Fruit fly (Drosophila melanogaster): ENCODE data around the gene Grip163.

The Grip163 gene

DNA sequence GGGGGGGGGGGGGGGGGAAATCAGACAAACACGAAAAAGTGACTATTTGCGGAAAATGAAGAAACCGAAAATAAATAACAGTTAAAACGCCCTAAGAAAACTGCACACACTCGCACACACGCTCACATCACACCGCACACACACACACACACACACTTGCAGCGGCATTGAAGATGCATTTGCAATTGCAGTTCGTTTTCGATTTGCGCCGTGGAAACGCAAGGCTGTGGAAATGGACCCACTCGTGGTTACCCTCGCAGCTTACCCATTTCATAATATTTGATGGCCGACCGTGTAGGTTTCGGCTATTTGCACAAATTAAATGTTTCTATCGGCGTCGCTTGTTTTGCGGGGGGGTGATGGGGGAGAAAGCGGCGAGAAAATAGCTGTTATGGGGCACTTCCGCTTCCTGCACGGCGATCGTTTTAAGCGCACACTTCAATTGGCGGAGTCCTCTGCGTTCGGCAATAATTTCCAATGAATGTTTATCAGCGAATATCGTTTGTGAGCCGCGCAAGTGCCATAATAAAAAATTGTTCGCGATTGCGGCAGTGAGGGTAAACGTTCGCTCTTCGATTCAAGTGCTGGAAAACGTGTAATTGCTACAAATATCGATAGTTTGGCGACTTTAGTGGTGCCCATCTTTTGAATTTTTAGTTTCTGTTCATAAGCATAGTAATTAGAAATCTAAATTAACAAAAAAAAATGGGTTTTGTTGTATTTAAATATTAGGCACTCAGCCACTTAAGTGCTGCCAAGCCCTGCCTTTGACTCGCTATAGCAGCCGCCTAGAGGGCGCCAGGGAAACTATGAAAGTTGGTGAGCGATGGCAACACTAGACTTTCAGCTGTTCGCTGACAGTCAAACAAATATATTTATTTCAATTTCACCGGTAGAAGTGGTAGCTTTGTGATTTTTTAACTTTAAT lies 4.6 kb upstream of the Grip163 start, which contains the start of the genes Pop2 and CG6928 (continued):
- peak; percentile 65 for TF ChIP-seq CG4424 (GFP tag; optimal IDR thresholded peaks at IDR 0.05)
- no peak for TF ChIP-seq CG6683 (GFP tag; optimal IDR thresholded peaks at IDR 0.05)
- peak; percentile 80 for TF ChIP-seq HmgZ (tag; optimal IDR thresholded peaks at IDR 0.05)
- TF ChIP-seq fru (optimal IDR thresholded peaks at IDR 0.05) = no peak
- TF ChIP-seq exex (tag; optimal IDR thresholded peaks at IDR 0.05) = no peak
- peak; percentile 79 for TF ChIP-seq ems (GFP tag; optimal IDR thresholded peaks at IDR 0.05)
- peak in 1 of 2 experiments; percentile 66 for TF ChIP-seq tll (GFP tag; optimal IDR thresholded peaks at IDR 0.05)
- peak; percentile 79 for TF ChIP-seq CG7928 (GFP tag; optimal IDR thresholded peaks at IDR 0.05)
- peak; percentile 57 for TF ChIP-seq CG17802 (tag; optimal IDR thresholded peaks at IDR 0.05)
- TF ChIP-seq CG5180 (GFP tag; optimal IDR thresholded peaks at IDR 0.05) = no peak
- peak; percentile 71; the same call in 2 of the 3 replicates for TF ChIP-seq CG11456 (GFP tag; IDR thresholded peaks at IDR 0.05)
- peak; percentile 45 for TF ChIP-seq CG18262 (tag; optimal IDR thresholded peaks at IDR 0.05)
- TF ChIP-seq wek (GFP tag; optimal IDR thresholded peaks at IDR 0.05) = no peak
- TF ChIP-seq Six4 (GFP tag; optimal IDR thresholded peaks at IDR 0.05) = peak; percentile 35
- TF ChIP-seq Side (GFP tag; optimal IDR thresholded peaks at IDR 0.05) = peak; percentile 60
- peak; percentile 83 for TF ChIP-seq CG8478 (optimal IDR thresholded peaks at IDR 0.05)
- peak; percentile 68 for TF ChIP-seq p53 (GFP tag; optimal IDR thresholded peaks at IDR 0.05)
- TF ChIP-seq Dad (GFP tag; optimal IDR thresholded peaks at IDR 0.05) = peak; percentile 82
- peak; percentile 76 for TF ChIP-seq CG1647 (GFP tag; optimal IDR thresholded peaks at IDR 0.05)
- peak; percentile 82 for TF ChIP-seq Rfx (GFP tag; IDR thresholded peaks at IDR 0.05)
- no peak for TF ChIP-seq CG12299 (tag; optimal IDR thresholded peaks at IDR 0.05)
- peak; percentile 78 for TF ChIP-seq CG7372 (GFP tag; IDR thresholded peaks at IDR 0.05)
- peak; percentile 13 for TF ChIP-seq nerfin-1 (tag; optimal IDR thresholded peaks at IDR 0.05)
- peak; percentile 89 for TF ChIP-seq CG14710 (tag; optimal IDR thresholded peaks at IDR 0.05)
- peak; percentile 55 for TF ChIP-seq B-H2 (GFP tag; optimal IDR thresholded peaks at IDR 0.05)
- TF ChIP-seq croc (GFP tag; conservative IDR thresholded peaks at IDR 0.05) = peak; percentile 49; the same call in 2 of the 3 replicates
- TF ChIP-seq CG13624 (GFP tag; optimal IDR thresholded peaks at IDR 0.05) = peak; percentile 83
- TF ChIP-seq eyg (GFP tag; optimal IDR thresholded peaks at IDR 0.05) = peak; percentile 60
- TF ChIP-seq H2.0 (GFP tag; IDR thresholded peaks at IDR 0.05) = peak; percentile 60
- TF ChIP-seq CG10274 (GFP tag; optimal IDR thresholded peaks at IDR 0.05) = peak; percentile 20
- TF ChIP-seq CG4707 (GFP tag; optimal IDR thresholded peaks at IDR 0.05) = no peak
- TF ChIP-seq Aef1 (GFP tag; IDR thresholded peaks at IDR 0.05) = peak; percentile 62
- TF ChIP-seq lmd (GFP tag; IDR thresholded peaks at IDR 0.05) = peak; percentile 71
- no peak for TF ChIP-seq Poxn (GFP tag; IDR thresholded peaks at IDR 0.05)
- TF ChIP-seq CG33213 (GFP tag; optimal IDR thresholded peaks at IDR 0.05) = peak; percentile 85
- no peak for TF ChIP-seq en (GFP tag; optimal IDR thresholded peaks at IDR 0.05)
- peak; percentile 78 for TF ChIP-seq dm (GFP tag; optimal IDR thresholded peaks at IDR 0.05)
- TF ChIP-seq chn (GFP tag; optimal IDR thresholded peaks at IDR 0.05) = peak; percentile 87
- TF ChIP-seq CG15073 (GFP tag; optimal IDR thresholded peaks at IDR 0.05) = no peak
- TF ChIP-seq sqz (GFP tag; optimal IDR thresholded peaks at IDR 0.05) = no peak
- TF ChIP-seq Oaz (GFP tag; IDR thresholded peaks at IDR 0.05) = no peak
- no peak for TF ChIP-seq Kr (GFP tag; optimal IDR thresholded peaks at IDR 0.05)
- peak; percentile 77 for TF ChIP-seq CG2712 (tag; optimal IDR thresholded peaks at IDR 0.05)
- peak; percentile 76 for TF ChIP-seq vnd (GFP tag; IDR thresholded peaks at IDR 0.05; ENCODE audit: partially characterized antibody)
- TF ChIP-seq CG12104 (GFP tag; optimal IDR thresholded peaks at IDR 0.05) = peak; percentile 49
- TF ChIP-seq Dbx (GFP tag; IDR thresholded peaks at IDR 0.05) = peak; percentile 86
- peak; percentile 71 for TF ChIP-seq CG11504 (tag; optimal IDR thresholded peaks at IDR 0.05)
- TF ChIP-seq CG32532 (GFP tag; IDR thresholded peaks at IDR 0.05) = peak; percentile 75
- TF ChIP-seq CG6272 (GFP tag; IDR thresholded peaks at IDR 0.05) = peak; percentile 69
- peak; percentile 97 for TF ChIP-seq CTCF (GFP tag; optimal IDR thresholded peaks at IDR 0.05)
